Fruit fly (Drosophila melanogaster) whole organism, wandering third instar larva: ENCODE data around the gene CG33702.

ENCODE experiments used
- Abd-B ChIP-seq: fragments of >200 bp; optimal IDR thresholded peaks from 2 replicates; lab custom pipeline; 2017; ENCODE audit warnings: missing biosample characterization, missing genetic modification characterization
- CG32264 ChIP-seq: fragments of 200-800 bp; sonication (Bioruptor generic); optimal IDR thresholded peaks from 2 replicates; lab custom pipeline; 2016; ENCODE audit warnings: missing biosample characterization, missing genetic modification characterization
- CG9705 ChIP-seq: fragments of 200-800 bp; sonication (Bioruptor generic); optimal IDR thresholded peaks from 2 replicates; lab custom pipeline; 2018; ENCODE audit warnings: missing biosample characterization, mild to moderate bottlenecking, missing genetic modification characterization
- CrebA ChIP-seq: fragments of 200-800 bp; sonication (Bioruptor generic); optimal IDR thresholded peaks from 2 replicates; lab custom pipeline; 2016; ENCODE audit warnings: missing biosample characterization, mild to moderate bottlenecking, missing genetic modification characterization, borderline replicate concordance
- Dfd ChIP-seq: fragments of >200 bp; optimal IDR thresholded peaks from 2 replicates; lab custom pipeline; 2017; ENCODE audit warnings: missing biosample characterization, missing genetic modification characterization
- Dif ChIP-seq: fragments of 200-275, 200-300 bp; sonication (Bioruptor generic); optimal IDR thresholded peaks from 2 replicates; lab custom pipeline; 2018; ENCODE audit warnings: missing biosample characterization, missing genetic modification characterization; ENCODE audit not compliant: partially characterized antibody
- GATAd ChIP-seq: sonication (Bioruptor generic); optimal IDR thresholded peaks from 2 replicates; lab custom pipeline; 2016; ENCODE audit warnings: missing biosample characterization, missing genetic modification characterization
- HLH106 ChIP-seq: fragments of 200-800 bp; optimal IDR thresholded peaks from 3 replicates; lab custom pipeline; 2019; ENCODE audit warnings: missing biosample characterization, mild to moderate bottlenecking, missing genetic modification characterization, moderate library complexity
- Hnf4 ChIP-seq: fragments of 200-800 bp; sonication (Bioruptor generic); optimal IDR thresholded peaks from 2 replicates; lab custom pipeline; 2016; ENCODE audit warnings: missing biosample characterization, mild to moderate bottlenecking, missing genetic modification characterization
- Hr78 ChIP-seq: fragments of >200 bp; optimal IDR thresholded peaks from 2 replicates; lab custom pipeline; 2017; ENCODE audit warnings: missing biosample characterization, missing genetic modification characterization
- Hr83 ChIP-seq: fragments of 200-300 bp; sonication (Bioruptor generic); optimal IDR thresholded peaks from 2 replicates; lab custom pipeline; 2016; ENCODE audit warnings: missing biosample characterization, mild to moderate bottlenecking, missing genetic modification characterization, moderate library complexity; ENCODE audit not compliant: poor library complexity, severe bottlenecking
- Jra ChIP-seq: sonication (Bioruptor generic); optimal IDR thresholded peaks from 2 replicates; lab custom pipeline; 2016; ENCODE audit warnings: missing biosample characterization, missing genetic modification characterization
- Myc ChIP-seq: fragments of >200 bp; optimal IDR thresholded peaks from 2 replicates; lab custom pipeline; 2017
- N ChIP-seq: fragments of >200 bp; optimal IDR thresholded peaks from 2 replicates; lab custom pipeline; 2018; ENCODE audit warnings: missing biosample characterization, missing external identifiers, missing genetic modification characterization
- OdsH ChIP-seq: fragments of 200-800 bp; sonication (Bioruptor generic); optimal IDR thresholded peaks from 2 replicates; lab custom pipeline; 2016; ENCODE audit warnings: missing biosample characterization, mild to moderate bottlenecking, missing genetic modification characterization
- Rel ChIP-seq, 2 experiments: fragments of 200-800 bp; sonication (Bioruptor generic) in 1 of 2; optimal IDR thresholded peaks; 2 replicates in 1 of 2; 3 replicates in 1 of 2; lab custom pipeline; 2016 to 2019; ENCODE audit warnings: mild to moderate bottlenecking in 2 of 2, missing biosample characterization in 2 of 2, missing genetic modification characterization in 2 of 2, moderate library complexity in 1 of 2
- Sp1 ChIP-seq: fragments of 200-800 bp; sonication (Bioruptor generic); optimal IDR thresholded peaks from 3 replicates; lab custom pipeline; 2019; ENCODE audit warnings: missing biosample characterization, mild to moderate bottlenecking, missing genetic modification characterization, moderate library complexity
- Vsx2 ChIP-seq: fragments of 200-300, 225-300 bp; sonication (Bioruptor generic); optimal IDR thresholded peaks from 2 replicates; lab custom pipeline; 2018; ENCODE audit warnings: missing biosample characterization, missing genetic modification characterization; ENCODE audit not compliant: partially characterized antibody
- br ChIP-seq: fragments of 200-800 bp; sonication (Bioruptor generic); optimal IDR thresholded peaks from 2 replicates; lab custom pipeline; 2016; ENCODE audit warnings: missing biosample characterization, missing genetic modification characterization
- brk ChIP-seq: fragments of 200-800 bp; sonication (Bioruptor generic); optimal IDR thresholded peaks from 2 replicates; lab custom pipeline; 2016; ENCODE audit warnings: missing biosample characterization, mild to moderate bottlenecking, missing genetic modification characterization
- dmrt93B ChIP-seq: fragments of 200-800 bp; sonication (Bioruptor generic); optimal IDR thresholded peaks from 2 replicates; lab custom pipeline; 2018; ENCODE audit warnings: missing biosample characterization, mild to moderate bottlenecking, missing genetic modification characterization
- dsf ChIP-seq: sonication (Bioruptor generic); optimal IDR thresholded peaks from 2 replicates; lab custom pipeline; 2016; ENCODE audit warnings: missing biosample characterization, missing genetic modification characterization, borderline replicate concordance
- ey ChIP-seq: fragments of 200-800 bp; sonication (Bioruptor generic); optimal IDR thresholded peaks from 2 replicates; lab custom pipeline; 2016; ENCODE audit warnings: missing biosample characterization, missing genetic modification characterization
- foxo ChIP-seq, 2 experiments: fragments of 200-800 bp; sonication (Bioruptor generic); optimal IDR thresholded peaks; 2 replicates in 1 of 2; 3 replicates in 1 of 2; lab custom pipeline; 2016 to 2017; ENCODE audit warnings: missing biosample characterization in 2 of 2, missing genetic modification characterization in 2 of 2
- fru ChIP-seq: fragments of 200-800 bp; sonication (Bioruptor generic); optimal IDR thresholded peaks from 3 replicates; lab custom pipeline; 2016; ENCODE audit warnings: missing biosample characterization, mild to moderate bottlenecking, missing genetic modification characterization
- h ChIP-seq: fragments of 200-800 bp; sonication (Bioruptor generic); optimal IDR thresholded peaks from 3 replicates; lab custom pipeline; 2016; ENCODE audit warnings: missing biosample characterization, mild to moderate bottlenecking, missing genetic modification characterization
- jim ChIP-seq: fragments of 175-275, 200-325 bp; sonication (Bioruptor generic); optimal IDR thresholded peaks from 2 replicates; lab custom pipeline; 2016; ENCODE audit warnings: missing biosample characterization, mild to moderate bottlenecking, missing genetic modification characterization
- lola ChIP-seq: fragments of >200 bp; optimal IDR thresholded peaks from 2 replicates; lab custom pipeline; 2017; ENCODE audit warnings: missing biosample characterization, missing genetic modification characterization
- pan ChIP-seq: fragments of >200 bp; optimal IDR thresholded peaks from 2 replicates; lab custom pipeline; 2017
- psq ChIP-seq: fragments of 200-800 bp; sonication (Bioruptor generic); optimal IDR thresholded peaks from 3 replicates; lab custom pipeline; 2017; ENCODE audit warnings: missing biosample characterization, mild to moderate bottlenecking, missing genetic modification characterization, moderate library complexity
- sage ChIP-seq: fragments of 200-800 bp; sonication (Bioruptor generic); optimal IDR thresholded peaks from 2 replicates; lab custom pipeline; 2016; ENCODE audit warnings: missing biosample characterization, mild to moderate bottlenecking, missing genetic modification characterization
- tai ChIP-seq: sonication (Bioruptor generic); optimal IDR thresholded peaks from 2 replicates; lab custom pipeline; 2016; ENCODE audit warnings: missing biosample characterization, missing genetic modification characterization
- usp ChIP-seq: fragments of >200 bp; optimal IDR thresholded peaks from 2 replicates; lab custom pipeline; 2017; ENCODE audit warnings: missing biosample characterization, missing genetic modification characterization
- woc ChIP-seq: sonication (Bioruptor generic); optimal IDR thresholded peaks from 2 replicates; lab custom pipeline; 2016; ENCODE audit warnings: missing biosample characterization, mild to moderate bottlenecking, missing genetic modification characterization

Gene CG33702

DNA sequence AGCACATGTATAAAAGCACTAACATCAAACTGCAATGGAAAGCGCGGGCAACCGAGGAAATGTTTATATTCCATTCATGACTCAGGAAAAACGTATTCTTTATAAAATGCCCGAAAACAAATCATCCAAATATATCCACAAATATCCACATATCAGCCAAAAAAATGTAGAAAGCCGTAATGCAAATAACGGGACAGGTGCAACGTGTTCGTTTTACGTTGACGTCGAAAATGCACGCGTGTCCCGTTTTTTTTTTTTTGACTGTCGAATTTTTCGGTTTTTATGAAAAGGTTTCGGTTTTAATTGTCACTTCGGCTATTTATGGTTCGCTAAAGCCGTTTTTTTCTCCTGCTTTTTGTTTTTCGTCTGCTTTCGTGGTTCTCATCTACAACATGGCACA, 8.7 kb downstream of the CG33702 start:
- TF ChIP-seq CG32264 (GFP tag; lab: Kevin White, UChicago) = no peak
- no peak for TF ChIP-seq Abd-B (GFP tag; lab: Kevin White, UChicago)
- TF ChIP-seq pan (lab: Kevin White, UChicago) = no peak

dm6 chr3L:9503552-9504317, 9.5 kb downstream of the CG33702 start:
- no peak for TF ChIP-seq Myc (lab: Kevin White, UChicago)
- peak; percentile 52 for TF ChIP-seq h (GFP tag; lab: Kevin White, UChicago)
- peak in 1 of 2 experiments; percentile 10 for TF ChIP-seq foxo (GFP tag; optimal IDR thresholded peaks at IDR 0.05; lab: Kevin White, UChicago)
- TF ChIP-seq fru (GFP tag; lab: Kevin White, UChicago) = peak; percentile 18

DNA sequence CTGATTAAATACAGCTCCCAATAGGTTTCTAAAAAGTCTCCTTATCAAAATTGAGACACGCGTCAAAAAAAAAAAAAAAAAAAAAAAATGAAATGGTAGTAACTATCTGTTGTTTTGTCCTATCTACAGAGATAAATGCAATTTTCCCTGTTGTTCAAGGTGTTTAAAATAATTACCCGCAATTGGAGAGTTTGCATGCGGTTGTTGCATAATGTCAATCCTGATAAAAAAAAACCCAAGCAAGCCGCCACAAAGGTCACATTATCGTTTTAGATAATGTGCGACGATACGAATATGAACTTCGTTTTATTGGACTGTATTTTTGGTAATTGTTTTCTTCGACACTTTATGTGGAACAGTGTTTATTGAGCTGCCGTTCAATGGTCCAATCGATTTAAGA, 10.4 kb downstream of the CG33702 start:
- no peak for TF ChIP-seq tai (GFP tag; lab: Kevin White, UChicago)
- no peak for TF ChIP-seq brk
- no peak for TF ChIP-seq Abd-B (GFP tag; lab: Kevin White, UChicago)
- no peak for TF ChIP-seq CG32264 (GFP tag; lab: Kevin White, UChicago)
- no peak for TF ChIP-seq dsf (GFP tag; lab: Kevin White, UChicago)
- no peak for TF ChIP-seq CG9705
- TF ChIP-seq Dfd = no peak
- TF ChIP-seq GATAd = no peak
- TF ChIP-seq Hr78 (GFP tag; lab: Kevin White, UChicago) = no peak
- TF ChIP-seq dmrt93B (GFP tag; lab: Kevin White, UChicago) = no peak
- no peak for TF ChIP-seq psq
- no peak for TF ChIP-seq Vsx2
- no peak for TF ChIP-seq Rel (GFP tag; optimal IDR thresholded peaks at IDR 0.05; lab: Kevin White, UChicago)
- TF ChIP-seq Rel (tag; optimal IDR thresholded peaks at IDR 0.05; lab: Kevin White, UChicago) = no peak
- no peak for TF ChIP-seq N (GFP tag; lab: Kevin White, UChicago)
- TF ChIP-seq CrebA (GFP tag; lab: Kevin White, UChicago) = no peak
- no peak for TF ChIP-seq fru (GFP tag; lab: Kevin White, UChicago)
- TF ChIP-seq usp (GFP tag; lab: Kevin White, UChicago) = no peak
- no peak for TF ChIP-seq Sp1
- no peak for TF ChIP-seq sage (GFP tag; lab: Kevin White, UChicago)

- TF ChIP-seq ey = no peak
- no peak for TF ChIP-seq lola (GFP tag; lab: Kevin White, UChicago)
- TF ChIP-seq CG9705 = no peak
Measured at dm6 chr3L:9502294-9502693, 10.9 kb downstream of the CG33702 start.

- TF ChIP-seq Myc (lab: Kevin White, UChicago) = no peak
- no peak for TF ChIP-seq Sp1
- no peak for TF ChIP-seq Hr83 (GFP tag; lab: Kevin White, UChicago)
- no peak for TF ChIP-seq Hnf4
- TF ChIP-seq jim (GFP tag; lab: Kevin White, UChicago) = no peak
- no peak for TF ChIP-seq Dif (GFP tag; lab: Kevin White, UChicago)
- no peak for TF ChIP-seq sage (GFP tag; lab: Kevin White, UChicago)
- no peak for TF ChIP-seq Rel (GFP tag; optimal IDR thresholded peaks at IDR 0.05; lab: Kevin White, UChicago)
- no peak for TF ChIP-seq Rel (tag; optimal IDR thresholded peaks at IDR 0.05; lab: Kevin White, UChicago)
- no peak for TF ChIP-seq dmrt93B (GFP tag; lab: Kevin White, UChicago)
- no peak for TF ChIP-seq psq
- TF ChIP-seq woc (GFP tag; lab: Kevin White, UChicago) = no peak
- TF ChIP-seq Vsx2 = no peak
- TF ChIP-seq foxo (GFP tag; optimal IDR thresholded peaks at IDR 0.05; lab: Kevin White, UChicago) = no peak
- TF ChIP-seq br = no peak
- TF ChIP-seq OdsH (GFP tag; lab: Kevin White, UChicago) = no peak
- no peak for TF ChIP-seq HLH106
- no peak for TF ChIP-seq fru (GFP tag; lab: Kevin White, UChicago)
- TF ChIP-seq Jra (GFP tag; lab: Kevin White, UChicago) = no peak
- TF ChIP-seq, all 38 proteins: peak for 0
Measured at dm6 chr3L:9501298-9501697, 11.9 kb downstream of the CG33702 start.
